Worm (Caenorhabditis elegans) whole organism, young adult: Measurements from ENCODE around the gene pros-1.

Experiments
- B0336.3 ChIP-seq: fragments of 200-800 bp; sonication (Bioruptor generic); IDR thresholded peaks from 2 replicates; pipeline ENCODE4 v1.3.6; 2022; ENCODE audit warnings: missing genetic modification characterization, missing compliant biosample characterization
- C06A6.2 ChIP-seq: fragments of 200-800 bp; sonication (Bioruptor generic); conservative IDR thresholded peaks from 2 replicates; pipeline ENCODE4 v1.3.6; 2022; ENCODE audit warnings: missing genetic modification characterization, missing compliant biosample characterization
- C17E4.6 ChIP-seq: fragments of 200-800 bp; sonication (Bioruptor generic); IDR thresholded peaks from 2 replicates; pipeline ENCODE4 v1.3.6; 2022; ENCODE audit warnings: missing genetic modification reagents, missing genetic modification characterization, missing compliant biosample characterization
- F10E7.11 ChIP-seq: sonication (generic microtip); optimal IDR thresholded peaks from 2 replicates; lab custom pipeline; 2017; ENCODE audit warnings: mild to moderate bottlenecking, missing genetic modification characterization, moderate library complexity, missing compliant biosample characterization
- F23B12.7 ChIP-seq: sonication (generic microtip); optimal IDR thresholded peaks from 2 replicates; lab custom pipeline; 2017; ENCODE audit warnings: missing genetic modification characterization, mild to moderate bottlenecking, missing compliant biosample characterization, antibody characterized with exemption, moderate library complexity; ENCODE audit not compliant: insufficient read depth
- F33H1.4 ChIP-seq: fragments of 200-800 bp; sonication (Bioruptor generic); IDR thresholded peaks from 2 replicates; pipeline ENCODE4 v1.3.6; 2022; ENCODE audit warnings: missing genetic modification reagents, missing genetic modification characterization, missing compliant biosample characterization
- F37B4.10 ChIP-seq: fragments of 200-800 bp; sonication (Bioruptor generic); IDR thresholded peaks from 2 replicates; pipeline ENCODE4 v1.3.6; 2022; ENCODE audit warnings: missing genetic modification characterization, missing compliant biosample characterization
- F57A8.1 ChIP-seq: fragments of 200-800 bp; sonication (Bioruptor generic); optimal IDR thresholded peaks from 2 replicates; lab custom pipeline; 2018; ENCODE audit warnings: mild to moderate bottlenecking, missing genetic modification characterization, moderate library complexity, missing compliant biosample characterization
- K11D2.4 ChIP-seq: fragments of 200-800 bp; sonication (Bioruptor generic); IDR thresholded peaks from 2 replicates; pipeline ENCODE4 v1.3.6; 2022; ENCODE audit warnings: missing genetic modification reagents, missing genetic modification characterization, missing compliant biosample characterization
- K12H6.12 ChIP-seq: fragments of 200-800 bp; sonication (Bioruptor generic); optimal IDR thresholded peaks from 2 replicates; lab custom pipeline; 2018; ENCODE audit warnings: mild to moderate bottlenecking, missing genetic modification characterization, missing compliant biosample characterization
- Y53F4B.3 ChIP-seq: fragments of 200-800 bp; sonication (Bioruptor generic); IDR thresholded peaks from 2 replicates; pipeline ENCODE4 v1.3.6; 2022; ENCODE audit warnings: missing genetic modification reagents, missing genetic modification characterization, missing compliant biosample characterization
- Y56A3A.18 ChIP-seq: fragments of 200-800 bp; sonication (Bioruptor generic); IDR thresholded peaks from 2 replicates; pipeline ENCODE4 v1.3.6; 2022; ENCODE audit warnings: missing genetic modification reagents, missing genetic modification characterization, missing compliant biosample characterization
- Y79H2A.3 ChIP-seq: fragments of 200-800 bp; sonication (Bioruptor generic); conservative IDR thresholded peaks from 2 replicates; pipeline ENCODE4 v1.3.6; 2022; ENCODE audit warnings: missing genetic modification reagents, missing genetic modification characterization, missing compliant biosample characterization
- aptf-3 ChIP-seq: fragments of 200-800 bp; sonication (Bioruptor generic); IDR thresholded peaks from 2 replicates; pipeline ENCODE4 v1.3.6; 2022; ENCODE audit warnings: missing genetic modification characterization, missing compliant biosample characterization
- attf-6 ChIP-seq: fragments of 200-800 bp; sonication (Bioruptor generic); IDR thresholded peaks from 2 replicates; pipeline ENCODE4 v1.3.6; 2022; ENCODE audit warnings: missing genetic modification reagents, missing genetic modification characterization, missing compliant biosample characterization
- ccch-3 ChIP-seq: fragments of 200-800 bp; sonication (Bioruptor generic); optimal IDR thresholded peaks from 2 replicates; lab custom pipeline; 2018; ENCODE audit warnings: mild to moderate bottlenecking, missing genetic modification characterization, missing compliant biosample characterization
- cebp-1 ChIP-seq, 2 experiments: fragments of 200-800 bp in 1 of 2; sonication (Bioruptor generic) in 1 of 2; sonication (generic microtip) in 1 of 2; IDR thresholded peaks in 1 of 2; optimal IDR thresholded peaks in 1 of 2; 2 replicates each; pipeline versions ENCODE4 v1.3.6 to Lab custom; 2017 to 2022; ENCODE audit warnings: missing compliant biosample characterization in 2 of 2, missing genetic modification characterization in 2 of 2, mild to moderate bottlenecking in 1 of 2, missing genetic modification reagents in 1 of 2, moderate library complexity in 1 of 2
- cebp-2 ChIP-seq: fragments of 200-800 bp; sonication (Bioruptor generic); IDR thresholded peaks from 2 replicates; pipeline ENCODE4 v1.3.6; 2022; ENCODE audit warnings: missing genetic modification characterization, missing compliant biosample characterization
- ceh-100 ChIP-seq: fragments of 200-800 bp; sonication (Bioruptor generic); IDR thresholded peaks from 2 replicates; pipeline ENCODE4 v1.3.6; 2022; ENCODE audit warnings: missing genetic modification reagents, missing genetic modification characterization, missing compliant biosample characterization
- chd-7 ChIP-seq: sonication (generic microtip); optimal IDR thresholded peaks from 2 replicates; lab custom pipeline; 2016; ENCODE audit warnings: mild to moderate bottlenecking, missing genetic modification characterization, moderate library complexity, missing compliant biosample characterization
- dox-1 ChIP-seq: fragments of 200-800 bp; sonication (Bioruptor generic); IDR thresholded peaks from 2 replicates; pipeline ENCODE4 v1.3.6; 2022; ENCODE audit warnings: missing genetic modification reagents, missing genetic modification characterization, missing compliant biosample characterization
- ets-4 ChIP-seq: fragments of 200-800 bp; sonication (Bioruptor generic); optimal IDR thresholded peaks from 2 replicates; lab custom pipeline; 2018; ENCODE audit warnings: mild to moderate bottlenecking, missing genetic modification characterization, missing compliant biosample characterization
- hmg-20 ChIP-seq: fragments of 200-800 bp; sonication (Bioruptor generic); IDR thresholded peaks from 2 replicates; pipeline ENCODE4 v1.3.6; 2022; ENCODE audit warnings: missing genetic modification reagents, missing genetic modification characterization, missing compliant biosample characterization
- hsf-1 ChIP-seq: fragments of 200-800 bp; sonication (Bioruptor generic); IDR thresholded peaks from 2 replicates; pipeline ENCODE4 v1.3.6; 2022; ENCODE audit warnings: missing genetic modification reagents, missing genetic modification characterization, missing compliant biosample characterization
- lin-26 ChIP-seq: fragments of 200-800 bp; sonication (Bioruptor generic); IDR thresholded peaks from 2 replicates; pipeline ENCODE4 v1.3.6; 2022; ENCODE audit warnings: missing genetic modification reagents, missing genetic modification characterization, missing compliant biosample characterization
- lin-54 ChIP-seq: fragments of 200-800 bp; sonication (Bioruptor generic); optimal IDR thresholded peaks from 2 replicates; lab custom pipeline; 2018; ENCODE audit warnings: mild to moderate bottlenecking, missing genetic modification characterization, missing compliant biosample characterization
- madf-10 ChIP-seq: sonication (generic microtip); optimal IDR thresholded peaks from 2 replicates; lab custom pipeline; 2016; ENCODE audit warnings: mild to moderate bottlenecking, missing genetic modification characterization, missing compliant biosample characterization
- madf-3 ChIP-seq: fragments of 200-800 bp; sonication (Bioruptor generic); IDR thresholded peaks from 2 replicates; pipeline ENCODE4 v1.3.6; 2022; ENCODE audit warnings: missing genetic modification reagents, missing genetic modification characterization, missing compliant biosample characterization
- madf-6 ChIP-seq: fragments of 200-800 bp; sonication (Bioruptor generic); IDR thresholded peaks from 2 replicates; pipeline ENCODE4 v1.3.6; 2022; ENCODE audit warnings: missing genetic modification reagents, missing genetic modification characterization, missing compliant biosample characterization
- madf-8 ChIP-seq: fragments of 200-800 bp; sonication (Bioruptor generic); conservative IDR thresholded peaks from 2 replicates; pipeline ENCODE4 v1.3.6; 2022; ENCODE audit warnings: missing genetic modification reagents, missing genetic modification characterization, missing compliant biosample characterization
- mes-4 ChIP-seq: sonication (generic microtip); optimal IDR thresholded peaks from 2 replicates; lab custom pipeline; 2016; ENCODE audit warnings: missing genotype, missing genetic modification characterization, missing compliant biosample characterization
- mxl-1 ChIP-seq: sonication (generic microtip); optimal IDR thresholded peaks from 2 replicates; lab custom pipeline; 2016; ENCODE audit warnings: missing genetic modification characterization, missing compliant biosample characterization
- nfya-1 ChIP-seq: sonication (generic microtip); optimal IDR thresholded peaks from 2 replicates; lab custom pipeline; 2017; ENCODE audit warnings: antibody characterized with exemption, missing compliant biosample characterization, missing genetic modification characterization, borderline replicate concordance; ENCODE audit not compliant: insufficient read depth
- nhr-120 ChIP-seq: fragments of 200-800 bp; sonication (Bioruptor generic); IDR thresholded peaks from 2 replicates; pipeline ENCODE4 v1.3.6; 2022; ENCODE audit warnings: missing genetic modification characterization, missing compliant biosample characterization
- nhr-27 ChIP-seq: fragments of 200-800 bp; sonication (Bioruptor generic); optimal IDR thresholded peaks from 2 replicates; lab custom pipeline; 2018; ENCODE audit warnings: mild to moderate bottlenecking, missing genetic modification characterization, moderate library complexity, missing compliant biosample characterization
- nhr-80 ChIP-seq: sonication (generic microtip); optimal IDR thresholded peaks from 2 replicates; lab custom pipeline; 2016; ENCODE audit warnings: missing genetic modification characterization, missing compliant biosample characterization
- nhr-90 ChIP-seq: sonication (generic microtip); optimal IDR thresholded peaks from 2 replicates; lab custom pipeline; 2016; ENCODE audit warnings: missing genotype, mild to moderate bottlenecking, missing genetic modification characterization, missing compliant biosample characterization
- pha-4 ChIP-seq: fragments of 150-350 bp; sonication (generic microtip); optimal IDR thresholded peaks from 2 replicates; lab custom pipeline; 2014; ENCODE audit warnings: missing biosample characterization, missing genetic modification reagents, missing genetic modification characterization
- rec-8 ChIP-seq, 2 experiments: sonication (generic microtip); optimal IDR thresholded peaks; 2 replicates each; lab custom pipeline; 2016; ENCODE audit warnings: mild to moderate bottlenecking in 2 of 2, missing genetic modification characterization in 2 of 2, missing genetic modification reagents in 2 of 2, missing genotype in 2 of 2, missing biosample characterization in 1 of 2, missing compliant biosample characterization in 1 of 2, moderate library complexity in 1 of 2
- repo-1 ChIP-seq: sonication (generic microtip); optimal IDR thresholded peaks from 2 replicates; lab custom pipeline; 2017; ENCODE audit warnings: mild to moderate bottlenecking, missing genetic modification characterization, missing compliant biosample characterization
- rpc-1 ChIP-seq, 2 experiments: fragments of 150-350 bp in 1 of 2; sonication (generic microtip) in 1 of 2; optimal IDR thresholded peaks; 2 replicates each; lab custom pipeline; 2014 to 2018; ENCODE audit warnings: missing biosample characterization in 1 of 2, missing genetic modification characterization in 1 of 2, missing genetic modification reagents in 1 of 2, missing genotype in 1 of 2
- snpc-1.1 ChIP-seq: sonication (generic microtip); optimal IDR thresholded peaks from 2 replicates; lab custom pipeline; 2017; ENCODE audit warnings: missing genetic modification characterization, mild to moderate bottlenecking, missing compliant biosample characterization, antibody characterized with exemption, moderate library complexity, missing genotype, missing genetic modification reagents; ENCODE audit not compliant: insufficient read depth
- snpc-1.3 ChIP-seq: sonication (generic microtip); optimal IDR thresholded peaks from 2 replicates; lab custom pipeline; 2017; ENCODE audit warnings: missing genetic modification characterization, mild to moderate bottlenecking, missing compliant biosample characterization, antibody characterized with exemption, moderate library complexity, missing genotype, missing genetic modification reagents; ENCODE audit not compliant: insufficient read depth
- sptf-2 ChIP-seq: fragments of 200-800 bp; sonication (Bioruptor generic); optimal IDR thresholded peaks from 2 replicates; lab custom pipeline; 2018; ENCODE audit warnings: mild to moderate bottlenecking, missing genetic modification characterization, missing compliant biosample characterization
- zim-3 ChIP-seq: sonication (generic microtip); optimal IDR thresholded peaks from 2 replicates; lab custom pipeline; 2017; ENCODE audit warnings: mild to moderate bottlenecking, missing genetic modification characterization, moderate library complexity, missing compliant biosample characterization
- ztf-3 ChIP-seq: fragments of 200-800 bp; sonication (Bioruptor generic); optimal IDR thresholded peaks from 2 replicates; lab custom pipeline; 2018; ENCODE audit warnings: mild to moderate bottlenecking, missing genetic modification characterization, missing compliant biosample characterization

pros-1 gene

DNA sequence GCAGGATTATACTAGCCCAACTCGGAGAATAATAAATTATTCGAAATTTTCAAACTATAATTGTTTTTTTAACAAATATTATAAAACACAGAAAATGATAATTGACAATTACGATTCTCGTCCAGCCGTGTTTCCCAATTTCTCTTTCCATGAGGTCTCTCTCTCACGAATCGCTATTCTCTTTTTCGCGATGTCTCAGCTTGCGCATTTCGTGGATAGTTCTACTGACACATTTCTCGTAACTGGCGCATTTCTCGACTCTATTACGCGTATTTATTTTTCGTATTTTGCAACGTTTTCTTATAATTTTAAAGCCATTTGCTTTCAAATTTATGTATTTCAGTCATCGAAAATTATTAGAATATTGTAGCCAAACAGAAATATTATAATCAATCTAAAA, 23.3 kb upstream of the pros-1 start (continued):
- TF ChIP-seq nhr-120 (GFP tag; lab: Robert Waterston, UW) = 0 out of 2 replicates have a peak, but pooled peaks have one; percentile 49
- peak; percentile 96 for TF ChIP-seq C17E4.6 (GFP tag; lab: Robert Waterston, UW)
- TF ChIP-seq lin-26 (GFP tag; lab: Robert Waterston, UW) = peak; percentile 97
- peak; percentile 99 for TF ChIP-seq F23B12.7 (tag; lab: Kevin White, UChicago)
- TF ChIP-seq zim-3 = peak; percentile 99
- TF ChIP-seq B0336.3 (GFP tag; lab: Robert Waterston, UW) = peak; percentile 90; the same call in 1 of the 2 replicates
- peak; percentile 97 for TF ChIP-seq madf-10
- TF ChIP-seq nhr-90 (tag; lab: Kevin White, UChicago) = peak; percentile 96
- peak; percentile 66 for TF ChIP-seq ztf-3 (GFP tag; lab: Kevin White, UChicago)
- TF ChIP-seq madf-8 (GFP tag; lab: Robert Waterston, UW) = peak; percentile 76
- TF ChIP-seq hmg-20 (GFP tag; lab: Robert Waterston, UW) = peak; percentile 81
- TF ChIP-seq aptf-3 (GFP tag; lab: Robert Waterston, UW) = peak; percentile 55; the same call in 1 of the 2 replicates
- peak; percentile 52 for TF ChIP-seq mes-4 (tag; lab: Kevin White, UChicago)
- peak; percentile 99 for TF ChIP-seq dox-1 (GFP tag; lab: Robert Waterston, UW)
- peak; percentile 85 for TF ChIP-seq F33H1.4 (GFP tag; lab: Robert Waterston, UW)
- peak; percentile 96 for TF ChIP-seq cebp-1 (GFP tag; IDR thresholded peaks at IDR 0.05; lab: Robert Waterston, UW)
- peak; percentile 96 for TF ChIP-seq cebp-1 (tag; optimal IDR thresholded peaks at IDR 0.05; lab: Kevin White, UChicago)
- TF ChIP-seq attf-6 (GFP tag; lab: Robert Waterston, UW) = peak; percentile 82
- TF ChIP-seq rec-8 (tag; optimal IDR thresholded peaks at IDR 0.05; lab: Kevin White, UChicago) = peak; percentile 93 to 99
- TF ChIP-seq nhr-80 = peak; percentile 99
- peak; percentile 98 for TF ChIP-seq Y79H2A.3
- peak; percentile 95; the same call in 1 of the 2 replicates for TF ChIP-seq K11D2.4 (GFP tag; lab: Robert Waterston, UW)
- TF ChIP-seq madf-3 (GFP tag; lab: Robert Waterston, UW) = peak; percentile 96
- TF ChIP-seq ets-4 (GFP tag; lab: Kevin White, UChicago) = peak; percentile 74
- TF ChIP-seq lin-54 (GFP tag; lab: Kevin White, UChicago) = peak; percentile 96
- TF ChIP-seq pha-4 = peak; percentile 95
- TF ChIP-seq chd-7 (tag; lab: Kevin White, UChicago) = peak; percentile 95
- peak; percentile 89 for TF ChIP-seq snpc-1.3 (tag; lab: Kevin White, UChicago)
- TF ChIP-seq ccch-3 = peak; percentile 100
- peak; percentile 88; the same call in 1 of the 2 replicates for TF ChIP-seq F37B4.10 (GFP tag; lab: Robert Waterston, UW)
- TF ChIP-seq sptf-2 (GFP tag; lab: Kevin White, UChicago) = peak; percentile 96
- peak; percentile 7 for TF ChIP-seq rpc-1 (optimal IDR thresholded peaks at IDR 0.05; lab: Kevin White, UChicago)
- peak; percentile 20 for TF ChIP-seq rpc-1 (tag; optimal IDR thresholded peaks at IDR 0.05; lab: Kevin White, UChicago)
- TF ChIP-seq Y53F4B.3 (GFP tag; lab: Robert Waterston, UW) = peak; percentile 96
- TF ChIP-seq repo-1 (tag; lab: Kevin White, UChicago) = peak; percentile 2
- no peak; the same call in none of the 2 replicates for TF ChIP-seq madf-6 (GFP tag; lab: Robert Waterston, UW)
- peak; percentile 78 for TF ChIP-seq snpc-1.1 (tag; lab: Kevin White, UChicago)
- no peak for TF ChIP-seq nhr-27 (tag; lab: Kevin White, UChicago)
- TF ChIP-seq F57A8.1 (GFP tag; lab: Kevin White, UChicago) = no peak
- TF ChIP-seq C06A6.2 (GFP tag; lab: Robert Waterston, UW) = peak; percentile 67; the same call in 1 of the 2 replicates
- peak; percentile 99 for TF ChIP-seq K12H6.12 (tag; lab: Kevin White, UChicago)
- peak; percentile 100 for TF ChIP-seq ceh-100 (GFP tag; lab: Robert Waterston, UW)
- TF ChIP-seq hsf-1 (GFP tag; lab: Robert Waterston, UW) = peak; percentile 71
- no peak for TF ChIP-seq cebp-2 (GFP tag; lab: Robert Waterston, UW)
- peak; percentile 38 for TF ChIP-seq F10E7.11 (tag; lab: Kevin White, UChicago)
- TF ChIP-seq Y56A3A.18 (GFP tag; lab: Robert Waterston, UW) = 0 out of 2 replicates have a peak, but pooled peaks have one; percentile 58
- TF ChIP-seq nfya-1 (tag; lab: Kevin White, UChicago) = no peak
- TF ChIP-seq mxl-1 = peak; percentile 92
